Worm (Caenorhabditis elegans): ENCODE measurements around the gene clec-213.

The clec-213 gene

DNA sequence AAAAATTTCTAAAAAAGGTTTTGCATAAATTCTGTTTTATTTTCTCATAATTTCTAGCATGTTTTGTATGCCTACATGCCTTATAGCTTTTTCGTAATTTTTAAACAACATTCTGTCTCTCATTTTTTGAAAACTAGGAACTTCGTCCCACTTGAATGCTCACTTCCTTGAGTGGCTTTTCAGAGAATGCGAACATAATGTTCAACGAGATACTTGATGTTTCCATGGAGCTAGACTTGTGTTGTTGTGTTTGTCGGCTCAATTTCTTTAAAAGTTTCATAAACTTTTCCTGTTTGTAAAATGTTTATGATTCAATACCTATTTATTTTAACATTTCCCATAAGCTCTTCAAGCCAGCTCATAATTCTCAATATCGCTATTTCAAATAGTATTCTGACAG lies at the start of gene clec-213:
Gene clec-213, plus strand, starts transcription at position 301 of the 400 bp plus-strand sequence.
- TF ChIP-seq med-1 (GFP tag; optimal IDR thresholded peaks at IDR 0.05; ENCODE audit: insufficient read depth) (no peak), T22C8.4 (GFP tag; IDR thresholded peaks at IDR 0.05) (no peak), ref-1 (GFP tag; conservative IDR thresholded peaks at IDR 0.05) (no peak), tab-1 (GFP tag; IDR thresholded peaks at IDR 0.05) (no peak), flt-1 (GFP tag; IDR thresholded peaks at IDR 0.05) (no peak), cog-1 (tag; optimal IDR thresholded peaks at IDR 0.05) (no peak), klf-2 (GFP tag; conservative IDR thresholded peaks at IDR 0.05) (no peak)

- TF ChIP-seq ref-1 (GFP tag; conservative IDR thresholded peaks at IDR 0.05) (no peak), T22C8.4 (GFP tag; IDR thresholded peaks at IDR 0.05) (no peak), klf-2 (GFP tag; conservative IDR thresholded peaks at IDR 0.05) (no peak), ztf-23 (GFP tag; IDR thresholded peaks at IDR 0.05) (no peak)
Measured at ce11 chrV:7555875-7556274, 49.1 kb upstream of the clec-213 start.

- TF ChIP-seq tab-1 (GFP tag; IDR thresholded peaks at IDR 0.05) (no peak), ztf-29 (GFP tag; IDR thresholded peaks at IDR 0.05) (no peak), flt-1 (GFP tag; IDR thresholded peaks at IDR 0.05) (no peak), T22C8.4 (GFP tag; IDR thresholded peaks at IDR 0.05) (no peak), ztf-23 (GFP tag; IDR thresholded peaks at IDR 0.05) (no peak), med-1 (GFP tag; optimal IDR thresholded peaks at IDR 0.05; ENCODE audit: insufficient read depth) (no peak), ref-1 (GFP tag; conservative IDR thresholded peaks at IDR 0.05) (no peak), cog-1 (tag; optimal IDR thresholded peaks at IDR 0.05) (no peak), klf-2 (GFP tag; conservative IDR thresholded peaks at IDR 0.05) (no peak)
Measured at ce11 chrV:7558693-7559092, 46.3 kb upstream of the clec-213 start, which contains the start of gene ets-7. Gene ets-7 (minus strand): TSS chrV:7558793.

- TF ChIP-seq ztf-29 (GFP tag; IDR thresholded peaks at IDR 0.05) (no peak), ref-1 (GFP tag; conservative IDR thresholded peaks at IDR 0.05) (no peak), T22C8.4 (GFP tag; IDR thresholded peaks at IDR 0.05) (no peak), tab-1 (GFP tag; IDR thresholded peaks at IDR 0.05) (no peak), med-1 (GFP tag; optimal IDR thresholded peaks at IDR 0.05; ENCODE audit: insufficient read depth) (no peak), ztf-23 (GFP tag; IDR thresholded peaks at IDR 0.05) (no peak), klf-2 (GFP tag; conservative IDR thresholded peaks at IDR 0.05) (no peak), flt-1 (GFP tag; IDR thresholded peaks at IDR 0.05) (no peak), cog-1 (tag; optimal IDR thresholded peaks at IDR 0.05) (no peak)
Measured at ce11 chrV:7562947-7563346, 42.0 kb upstream of the clec-213 start, which contains the start of gene F19F10.1. Gene F19F10.1 (plus strand): TSS chrV:7563247.

DNA sequence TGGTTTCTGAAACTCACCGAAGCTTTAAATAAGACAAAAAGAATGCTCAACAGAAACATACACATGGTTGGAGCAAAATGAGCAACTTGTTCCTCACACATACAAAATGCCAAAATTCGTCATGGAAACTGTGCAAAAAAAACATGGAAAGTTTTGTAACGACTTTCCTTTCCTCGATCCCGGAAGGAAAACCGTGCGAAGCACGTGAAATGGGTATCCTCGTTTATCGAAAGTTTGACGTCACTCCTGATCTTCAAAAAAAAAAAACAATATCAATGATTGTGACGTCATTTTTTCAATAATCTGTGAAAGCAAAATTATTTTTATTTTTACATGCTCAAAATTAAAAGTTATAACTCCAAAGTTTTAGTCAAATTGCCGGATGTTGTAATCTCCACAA lies 34.7 kb upstream of the clec-213 start, which contains the start of gene clec-212:
Gene clec-212, minus strand, starts transcription at position 101 of the 400 bp plus-strand sequence.
- TF ChIP-seq med-1 (GFP tag; optimal IDR thresholded peaks at IDR 0.05; ENCODE audit: insufficient read depth) (no peak), ztf-23 (GFP tag; IDR thresholded peaks at IDR 0.05) (no peak), klf-2 (GFP tag; conservative IDR thresholded peaks at IDR 0.05) (no peak), tab-1 (GFP tag; IDR thresholded peaks at IDR 0.05) (no peak), ref-1 (GFP tag; conservative IDR thresholded peaks at IDR 0.05) (no peak), T22C8.4 (GFP tag; IDR thresholded peaks at IDR 0.05) (no peak), ztf-29 (GFP tag; IDR thresholded peaks at IDR 0.05) (no peak), flt-1 (GFP tag; IDR thresholded peaks at IDR 0.05) (no peak), cog-1 (tag; optimal IDR thresholded peaks at IDR 0.05) (no peak)

ce11 chrV:7570955-7571354 lies 34.0 kb upstream of the clec-213 start, which contains the start of gene F19F10.14:
Gene F19F10.14 (minus strand): TSS chrV:7571055.
- TF ChIP-seq ztf-29 (GFP tag; IDR thresholded peaks at IDR 0.05) (no peak), T22C8.4 (GFP tag; IDR thresholded peaks at IDR 0.05) (no peak), tab-1 (GFP tag; IDR thresholded peaks at IDR 0.05) (no peak), flt-1 (GFP tag; IDR thresholded peaks at IDR 0.05) (no peak), klf-2 (GFP tag; conservative IDR thresholded peaks at IDR 0.05) (no peak), med-1 (GFP tag; optimal IDR thresholded peaks at IDR 0.05; ENCODE audit: insufficient read depth) (no peak), cog-1 (tag; optimal IDR thresholded peaks at IDR 0.05) (no peak), ztf-23 (GFP tag; IDR thresholded peaks at IDR 0.05) (no peak), ref-1 (GFP tag; conservative IDR thresholded peaks at IDR 0.05) (no peak)

DNA sequence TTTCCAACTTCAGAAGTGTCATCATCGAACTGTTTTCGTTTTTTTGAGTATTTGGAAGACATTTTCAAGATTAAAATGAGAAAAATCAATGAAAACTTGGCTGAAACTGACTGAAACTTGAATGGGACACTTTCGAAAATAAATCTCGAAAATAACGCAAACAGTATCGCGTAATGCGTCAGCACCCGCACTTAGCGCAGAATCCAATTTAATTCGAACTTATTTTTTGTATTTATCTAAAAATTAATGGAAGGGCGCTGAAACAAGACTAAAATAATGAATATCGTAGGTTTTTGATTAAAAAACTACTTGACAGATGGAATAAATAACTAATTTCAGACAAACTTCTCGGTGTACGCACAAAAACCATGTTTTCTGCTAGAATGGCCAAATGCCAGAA lies 29.4 kb upstream of the clec-213 start, which contains the start of the genes snu-66 and ints-9:
Gene snu-66, minus strand, starts transcription at position 108 of the 400 bp plus-strand sequence.
Gene ints-9, plus strand, starts transcription at position 240 of the 400 bp plus-strand sequence.
- TF ChIP-seq ref-1 (GFP tag; conservative IDR thresholded peaks at IDR 0.05) = no peak
- TF ChIP-seq tab-1 (GFP tag; IDR thresholded peaks at IDR 0.05) = no peak
- no peak for TF ChIP-seq T22C8.4 (GFP tag; IDR thresholded peaks at IDR 0.05)
- no peak for TF ChIP-seq cog-1 (tag; optimal IDR thresholded peaks at IDR 0.05)
- no peak for TF ChIP-seq ztf-23 (GFP tag; IDR thresholded peaks at IDR 0.05)
- no peak for TF ChIP-seq klf-2 (GFP tag; conservative IDR thresholded peaks at IDR 0.05)
- TF ChIP-seq flt-1 (GFP tag; IDR thresholded peaks at IDR 0.05) = no peak
- TF ChIP-seq ztf-29 (GFP tag; IDR thresholded peaks at IDR 0.05) = no peak
- TF ChIP-seq med-1 (GFP tag; optimal IDR thresholded peaks at IDR 0.05; ENCODE audit: insufficient read depth) = no peak

DNA sequence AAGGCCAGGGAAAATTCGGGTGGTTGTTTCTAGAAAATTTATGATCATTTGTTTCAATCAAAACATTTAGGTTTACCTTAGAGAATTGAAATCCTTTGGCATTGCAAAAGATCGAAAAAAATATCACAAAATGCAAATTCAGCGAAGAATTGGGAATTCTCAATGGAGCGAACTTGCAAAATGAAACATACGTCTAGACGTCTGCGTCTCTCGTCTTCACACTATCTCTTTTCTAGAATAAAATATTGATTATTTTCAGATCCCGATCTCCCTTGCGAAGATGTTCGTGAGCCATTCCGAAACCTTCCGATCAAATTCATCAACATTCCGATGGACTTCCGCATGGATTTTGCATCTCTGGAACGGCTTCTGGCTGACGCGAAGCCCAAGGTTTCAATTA lies 24.6 kb upstream of the clec-213 start, which contains the start of gene ets-6:
Gene ets-6, minus strand, starts transcription at position 169 of the 400 bp plus-strand sequence.
- peak; percentile 67 for TF ChIP-seq T22C8.4 (GFP tag; IDR thresholded peaks at IDR 0.05)
- TF ChIP-seq klf-2 (GFP tag; conservative IDR thresholded peaks at IDR 0.05) = no peak

DNA sequence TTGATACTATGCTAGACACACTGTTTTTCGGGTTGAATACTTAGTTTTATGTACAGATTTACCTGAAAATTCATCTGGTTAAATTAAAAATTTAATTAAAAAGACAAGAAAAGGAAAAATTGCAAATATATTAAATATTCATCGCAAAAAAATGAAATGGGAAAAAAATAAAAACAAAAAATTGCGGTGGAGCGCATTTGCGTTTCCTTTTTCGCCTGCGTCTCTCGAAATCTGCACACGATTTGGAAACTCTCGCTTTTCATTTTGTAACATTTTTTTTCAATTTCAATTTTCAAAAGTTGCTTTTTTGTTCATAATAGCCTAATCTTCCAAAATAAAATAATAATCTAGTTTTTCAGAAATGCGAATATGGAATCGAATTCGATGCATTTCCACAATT lies 17.3 kb upstream of the clec-213 start, which contains the start of the genes F19F10.11 and C50E3.5:
Gene F19F10.11, minus strand, starts transcription at position 68 of the 400 bp plus-strand sequence.
Gene C50E3.5, plus strand, starts transcription at position 360 of the 400 bp plus-strand sequence.
- no peak for TF ChIP-seq cog-1 (tag; optimal IDR thresholded peaks at IDR 0.05)
- no peak for TF ChIP-seq med-1 (GFP tag; optimal IDR thresholded peaks at IDR 0.05; ENCODE audit: insufficient read depth)
- TF ChIP-seq ztf-29 (GFP tag; IDR thresholded peaks at IDR 0.05) = no peak
- TF ChIP-seq ref-1 (GFP tag; conservative IDR thresholded peaks at IDR 0.05) = no peak
- no peak for TF ChIP-seq tab-1 (GFP tag; IDR thresholded peaks at IDR 0.05)
- TF ChIP-seq ztf-23 (GFP tag; IDR thresholded peaks at IDR 0.05) = no peak
- no peak for TF ChIP-seq T22C8.4 (GFP tag; IDR thresholded peaks at IDR 0.05)
- no peak for TF ChIP-seq flt-1 (GFP tag; IDR thresholded peaks at IDR 0.05)
- no peak for TF ChIP-seq klf-2 (GFP tag; conservative IDR thresholded peaks at IDR 0.05)

- no peak for TF ChIP-seq cog-1 (tag; optimal IDR thresholded peaks at IDR 0.05)
- no peak for TF ChIP-seq med-1 (GFP tag; optimal IDR thresholded peaks at IDR 0.05; ENCODE audit: insufficient read depth)
- TF ChIP-seq ztf-29 (GFP tag; IDR thresholded peaks at IDR 0.05) = no peak
- no peak for TF ChIP-seq klf-2 (GFP tag; conservative IDR thresholded peaks at IDR 0.05)
- no peak for TF ChIP-seq T22C8.4 (GFP tag; IDR thresholded peaks at IDR 0.05)
- no peak for TF ChIP-seq ztf-23 (GFP tag; IDR thresholded peaks at IDR 0.05)
- TF ChIP-seq tab-1 (GFP tag; IDR thresholded peaks at IDR 0.05) = no peak
Measured at ce11 chrV:7590454-7590853, 14.5 kb upstream of the clec-213 start, which contains the start of gene C50E3.6. Gene C50E3.6 (minus strand): TSS chrV:7590554.

Measured in whole organism, midembryonic.